In genomic region chr3L:765515-766292, dm6 we compare ENCODE assay signal across 5 fruit fly cellular contexts.
TF ChIP-seq lines count a peak whose summit lies in the region.

No protein-coding gene starts in this region.

TF ChIP-seq in whole organism, adult, 20 proteins besides CTCF, POLR2A, EP300 and RAD21 (continued from another document):
- TF ChIP-seq CG7045 (GFP tag; optimal IDR thresholded peaks at IDR 0.05; lab: Kevin White, UChicago) (peak; percentile 9), tj (GFP tag; optimal IDR thresholded peaks at IDR 0.05; lab: Kevin White, UChicago) (no peak)

TF ChIP-seq in whole organism, embryonic, 481 proteins besides CTCF, POLR2A, EP300 and RAD21 (continued from another document and continues in another):
- TF ChIP-seq Sry-β (GFP tag; optimal IDR thresholded peaks at IDR 0.05; lab: Kevin White, UChicago) (no peak), HHEX (GFP tag; optimal IDR thresholded peaks at IDR 0.05; lab: Kevin White, UChicago) (peak; percentile 7), ap (GFP tag; IDR thresholded peaks at IDR 0.05; lab: Robert Waterston, UW) (no peak), dmrt99B (tag; optimal IDR thresholded peaks at IDR 0.05; lab: Kevin White, UChicago) (peak; percentile 58), CG14667 (GFP tag; IDR thresholded peaks at IDR 0.05; lab: Robert Waterston, UW) (0 out of 2 replicates have a peak, but pooled peaks have one; percentile 8), ems (GFP tag; optimal IDR thresholded peaks at IDR 0.05; lab: Kevin White, UChicago) (no peak), CG12769 (tag; optimal IDR thresholded peaks at IDR 0.05; lab: Kevin White, UChicago) (peak; percentile 10), CG1603 (tag; optimal IDR thresholded peaks at IDR 0.05; lab: Kevin White, UChicago) (peak; percentile 44), grau (tag; optimal IDR thresholded peaks at IDR 0.05; lab: Kevin White, UChicago) (peak; percentile 1), Dek (tag; optimal IDR thresholded peaks at IDR 0.05; lab: Kevin White, UChicago) (no peak), gem (tag; optimal IDR thresholded peaks at IDR 0.05; lab: Kevin White, UChicago) (peak; percentile 41), CG9817 (tag; optimal IDR thresholded peaks at IDR 0.05; lab: Kevin White, UChicago) (peak; percentile 11), dpn (GFP tag; optimal IDR thresholded peaks at IDR 0.05; lab: Kevin White, UChicago) (peak in 1 of 2 experiments; percentile 17), CG14014 (GFP tag; IDR thresholded peaks at IDR 0.05; lab: Robert Waterston, UW) (no peak), CG8944 (GFP tag; optimal IDR thresholded peaks at IDR 0.05; lab: Kevin White, UChicago) (no peak), sna (GFP tag; IDR thresholded peaks at IDR 0.05; lab: Robert Waterston, UW; ENCODE audit: partially characterized antibody) (0 out of 2 replicates have a peak, but pooled peaks have one; percentile 33), C15 (GFP tag; IDR thresholded peaks at IDR 0.05; lab: Robert Waterston, UW) (0 out of 3 replicates have a peak, but pooled peaks have one; percentile 34), CG16813 (GFP tag; IDR thresholded peaks at IDR 0.05; lab: Robert Waterston, UW; ENCODE audit: partially characterized antibody) (peak; percentile 54; the same call in 2 of the 3 replicates), Asciz (GFP tag; optimal IDR thresholded peaks at IDR 0.05; lab: Kevin White, UChicago) (peak; percentile 40), CG12071 (GFP tag; optimal IDR thresholded peaks at IDR 0.05; lab: Kevin White, UChicago) (no peak), CG17359 (tag; optimal IDR thresholded peaks at IDR 0.05; lab: Kevin White, UChicago) (peak; percentile 14), ci (GFP tag; IDR thresholded peaks at IDR 0.05; lab: Robert Waterston, UW) (peak; percentile 30; the same call in 1 of the 3 replicates), vvl (GFP tag; IDR thresholded peaks at IDR 0.05; lab: Robert Waterston, UW) (no peak), CG12155 (GFP tag; optimal IDR thresholded peaks at IDR 0.05; lab: Kevin White, UChicago) (peak; percentile 17), CoRest (tag; optimal IDR thresholded peaks at IDR 0.05; lab: Kevin White, UChicago) (peak; percentile 8), zfh1 (GFP tag; IDR thresholded peaks at IDR 0.05; lab: Robert Waterston, UW) (peak; percentile 58), Oli (tag; optimal IDR thresholded peaks at IDR 0.05; lab: Kevin White, UChicago) (peak; percentile 39), phol (tag; optimal IDR thresholded peaks at IDR 0.05; lab: Kevin White, UChicago) (peak; percentile 15), sim (GFP tag; IDR thresholded peaks at IDR 0.05; lab: Robert Waterston, UW) (no peak), Optix (GFP tag; IDR thresholded peaks at IDR 0.05; lab: Robert Waterston, UW) (peak; percentile 47; the same call in 1 of the 3 replicates), CG10209 (GFP tag; optimal IDR thresholded peaks at IDR 0.05; lab: Kevin White, UChicago) (peak; percentile 7)

TF ChIP-seq in whole organism, prepupa, 60 proteins besides CTCF, POLR2A, EP300 and RAD21 (continued from another document and continues in another):
- TF ChIP-seq CG6854 (GFP tag; optimal IDR thresholded peaks at IDR 0.05; lab: Kevin White, UChicago) (peak; percentile 38), Eip93F (GFP tag; optimal IDR thresholded peaks at IDR 0.05; lab: Kevin White, UChicago) (no peak), CG6163 (GFP tag; IDR thresholded peaks at IDR 0.05; lab: Robert Waterston, UW) (peak; percentile 72), CG6792 (GFP tag; optimal IDR thresholded peaks at IDR 0.05; lab: Kevin White, UChicago) (peak; percentile 68), fd85E (GFP tag; optimal IDR thresholded peaks at IDR 0.05; lab: Kevin White, UChicago) (peak; percentile 7), salr (GFP tag; optimal IDR thresholded peaks at IDR 0.05; lab: Kevin White, UChicago) (peak; percentile 26 to 61), CG34406 (GFP tag; optimal IDR thresholded peaks at IDR 0.05; lab: Kevin White, UChicago) (peak; percentile 66), cyc (GFP tag; optimal IDR thresholded peaks at IDR 0.05; lab: Kevin White, UChicago) (peak; percentile 66), CG11762 (GFP tag; optimal IDR thresholded peaks at IDR 0.05; lab: Kevin White, UChicago; ENCODE audit: insufficient read depth) (peak; percentile 58), esn (GFP tag; optimal IDR thresholded peaks at IDR 0.05; lab: Kevin White, UChicago) (peak; percentile 77), Met (GFP tag; optimal IDR thresholded peaks at IDR 0.05; lab: Kevin White, UChicago) (peak; percentile 71), CG15336 (GFP tag; IDR thresholded peaks at IDR 0.05; lab: Robert Waterston, UW) (peak; percentile 72), topi (GFP tag; optimal IDR thresholded peaks at IDR 0.05; lab: Kevin White, UChicago) (peak; percentile 55), Smox (GFP tag; optimal IDR thresholded peaks at IDR 0.05; lab: Kevin White, UChicago) (peak; percentile 61), pdm3 (GFP tag; optimal IDR thresholded peaks at IDR 0.05; lab: Kevin White, UChicago) (peak; percentile 76), Hr38 (GFP tag; optimal IDR thresholded peaks at IDR 0.05; lab: Kevin White, UChicago) (no peak), CG1621 (tag; optimal IDR thresholded peaks at IDR 0.05; lab: Kevin White, UChicago) (peak; percentile 30), dsx (GFP tag; optimal IDR thresholded peaks at IDR 0.05; lab: Kevin White, UChicago; ENCODE audit: poor library complexity, severe bottlenecking) (peak; percentile 30), Lpt (GFP tag; optimal IDR thresholded peaks at IDR 0.05; lab: Kevin White, UChicago) (peak; percentile 69), Blimp-1 (GFP tag; optimal IDR thresholded peaks at IDR 0.05; lab: Kevin White, UChicago) (peak; percentile 50), CG8119 (GFP tag; IDR thresholded peaks at IDR 0.05; lab: Robert Waterston, UW) (peak; percentile 63; the same call in 2 of the 3 replicates), CG32006 (GFP tag; optimal IDR thresholded peaks at IDR 0.05; lab: Kevin White, UChicago) (peak; percentile 70), fd59A (GFP tag; optimal IDR thresholded peaks at IDR 0.05; lab: Kevin White, UChicago) (peak; percentile 31), Sox15 (GFP tag; optimal IDR thresholded peaks at IDR 0.05; lab: Kevin White, UChicago) (peak; percentile 69), svp (GFP tag; lab: Kevin White, UChicago) (peak; percentile 88), CG3919 (GFP tag; optimal IDR thresholded peaks at IDR 0.05; lab: Kevin White, UChicago) (peak; percentile 67), ss (GFP tag; optimal IDR thresholded peaks at IDR 0.05; lab: Kevin White, UChicago) (peak; percentile 3 to 5), lz (GFP tag; optimal IDR thresholded peaks at IDR 0.05; lab: Kevin White, UChicago) (peak; percentile 67), Hr39 (GFP tag; optimal IDR thresholded peaks at IDR 0.05; lab: Kevin White, UChicago) (peak; percentile 72), CG7368 (GFP tag; optimal IDR thresholded peaks at IDR 0.05; lab: Kevin White, UChicago) (peak; percentile 75), Eip78C (GFP tag; lab: Kevin White, UChicago) (peak; percentile 91), fkh (GFP tag; optimal IDR thresholded peaks at IDR 0.05; lab: Kevin White, UChicago) (peak; percentile 89), Gug (GFP tag; IDR thresholded peaks at IDR 0.05; lab: Robert Waterston, UW) (peak; percentile 69)

TF ChIP-seq in whole organism, pupa, 21 proteins besides CTCF, POLR2A, EP300 and RAD21 (continued from another document):
- TF ChIP-seq CG34367 (tag; optimal IDR thresholded peaks at IDR 0.05; lab: Kevin White, UChicago), result peak; percentile 50
TF ChIP-seq in whole organism, pupa: peak in this region for 17.

TF ChIP-seq in whole organism, wandering third instar larva, 38 proteins besides CTCF, POLR2A, EP300 and RAD21 (continued from another document):
- no peak for TF ChIP-seq dl (GFP tag; optimal IDR thresholded peaks at IDR 0.05; lab: Kevin White, UChicago; ENCODE audit: insufficient read depth in 1 of 2, partially characterized antibody in 2 of 2)
- TF ChIP-seq CrebA (GFP tag; optimal IDR thresholded peaks at IDR 0.05; lab: Kevin White, UChicago; ENCODE audit: borderline replicate concordance), result no peak
